Worm (Caenorhabditis elegans) whole organism, young adult: ENCODE data around the gene nduf-11.

Experiments
- B0035.1 ChIP-seq: sonication (generic microtip); optimal IDR thresholded peaks from 2 replicates; lab custom pipeline; 2016; ENCODE audit warnings: missing genetic modification characterization, mild to moderate bottlenecking, missing compliant biosample characterization, missing genotype, missing genetic modification reagents
- B0261.1 ChIP-seq: sonication (generic microtip); optimal IDR thresholded peaks from 2 replicates; lab custom pipeline; 2016; ENCODE audit warnings: mild to moderate bottlenecking, missing genetic modification characterization, moderate library complexity, missing compliant biosample characterization
- B0336.3 ChIP-seq: fragments of 200-800 bp; sonication (Bioruptor generic); IDR thresholded peaks from 2 replicates; pipeline ENCODE4 v1.3.6; 2022; ENCODE audit warnings: missing genetic modification characterization, missing compliant biosample characterization
- C06A6.2 ChIP-seq: fragments of 200-800 bp; sonication (Bioruptor generic); conservative IDR thresholded peaks from 2 replicates; pipeline ENCODE4 v1.3.6; 2022; ENCODE audit warnings: missing genetic modification characterization, missing compliant biosample characterization
- F22D6.2 ChIP-seq: sonication (generic microtip); optimal IDR thresholded peaks from 2 replicates; lab custom pipeline; 2016; ENCODE audit warnings: mild to moderate bottlenecking, missing genetic modification characterization, missing compliant biosample characterization
- F39B2.1 ChIP-seq: fragments of 200-800 bp; sonication (Bioruptor generic); IDR thresholded peaks from 2 replicates; pipeline ENCODE4 v1.3.6; 2022; ENCODE audit warnings: missing genetic modification reagents, missing genetic modification characterization, missing compliant biosample characterization
- F52B5.7 ChIP-seq: sonication (generic microtip); optimal IDR thresholded peaks from 2 replicates; lab custom pipeline; 2016; ENCODE audit warnings: mild to moderate bottlenecking, missing genetic modification characterization, missing compliant biosample characterization
- F55B11.4 ChIP-seq: sonication (generic microtip); optimal IDR thresholded peaks from 2 replicates; lab custom pipeline; 2016; ENCODE audit warnings: missing compliant biosample characterization, missing genetic modification characterization, borderline replicate concordance; ENCODE audit not compliant: insufficient read depth
- K11D2.4 ChIP-seq: fragments of 200-800 bp; sonication (Bioruptor generic); IDR thresholded peaks from 2 replicates; pipeline ENCODE4 v1.3.6; 2022; ENCODE audit warnings: missing genetic modification reagents, missing genetic modification characterization, missing compliant biosample characterization
- T07F8.4 ChIP-seq: sonication (generic microtip); optimal IDR thresholded peaks from 2 replicates; lab custom pipeline; 2016; ENCODE audit warnings: mild to moderate bottlenecking, missing genetic modification characterization, moderate library complexity, missing compliant biosample characterization
- Y53G8AR.9 ChIP-seq: fragments of 200-800 bp; sonication (Bioruptor generic); conservative IDR thresholded peaks from 2 replicates; pipeline ENCODE4 v1.3.6; 2022; ENCODE audit warnings: missing genetic modification reagents, missing genetic modification characterization, missing compliant biosample characterization
- Y56A3A.18 ChIP-seq: fragments of 200-800 bp; sonication (Bioruptor generic); IDR thresholded peaks from 2 replicates; pipeline ENCODE4 v1.3.6; 2022; ENCODE audit warnings: missing genetic modification reagents, missing genetic modification characterization, missing compliant biosample characterization
- aptf-2 ChIP-seq: fragments of 200-800 bp; sonication (Bioruptor generic); conservative IDR thresholded peaks from 2 replicates; pipeline ENCODE4 v1.3.6; 2022; ENCODE audit warnings: missing genetic modification reagents, missing genetic modification characterization, missing compliant biosample characterization
- athp-1 ChIP-seq: sonication (generic microtip); optimal IDR thresholded peaks from 2 replicates; lab custom pipeline; 2017; ENCODE audit warnings: mild to moderate bottlenecking, missing genetic modification characterization, missing compliant biosample characterization
- attf-3 ChIP-seq: fragments of 200-800 bp; sonication (Bioruptor generic); conservative IDR thresholded peaks from 2 replicates; pipeline ENCODE4 v1.3.6; 2022; ENCODE audit warnings: missing genetic modification reagents, missing genetic modification characterization, missing compliant biosample characterization
- ceh-27 ChIP-seq: fragments of 200-800 bp; sonication (Bioruptor generic); optimal IDR thresholded peaks from 2 replicates; lab custom pipeline; 2018; ENCODE audit warnings: mild to moderate bottlenecking, missing genetic modification characterization, moderate library complexity, missing compliant biosample characterization
- ceh-58 ChIP-seq: fragments of 200-800 bp; sonication (Bioruptor generic); IDR thresholded peaks from 2 replicates; pipeline ENCODE4 v1.3.6; 2022; ENCODE audit warnings: missing genetic modification characterization, missing compliant biosample characterization
- die-1 ChIP-seq: sonication (generic microtip); optimal IDR thresholded peaks from 2 replicates; lab custom pipeline; 2016; ENCODE audit warnings: missing genotype, mild to moderate bottlenecking, missing genetic modification characterization, missing compliant biosample characterization
- dox-1 ChIP-seq: fragments of 200-800 bp; sonication (Bioruptor generic); IDR thresholded peaks from 2 replicates; pipeline ENCODE4 v1.3.6; 2022; ENCODE audit warnings: missing genetic modification reagents, missing genetic modification characterization, missing compliant biosample characterization
- egl-18 ChIP-seq: fragments of 200-800 bp; sonication (Bioruptor generic); IDR thresholded peaks from 2 replicates; pipeline ENCODE4 v1.3.6; 2022; ENCODE audit warnings: missing genetic modification reagents, missing genetic modification characterization, missing compliant biosample characterization
- egl-44 ChIP-seq: fragments of 200-800 bp; sonication (Bioruptor generic); IDR thresholded peaks from 2 replicates; pipeline ENCODE4 v1.3.6; 2022; ENCODE audit warnings: missing genetic modification reagents, missing genetic modification characterization, missing compliant biosample characterization
- ekl-4 ChIP-seq: fragments of 200-800 bp; sonication (Bioruptor generic); IDR thresholded peaks from 2 replicates; pipeline ENCODE4 v1.3.6; 2022; ENCODE audit warnings: missing genetic modification reagents, missing genetic modification characterization, missing compliant biosample characterization
- hlh-26 ChIP-seq: fragments of 200-800 bp; sonication (Bioruptor generic); conservative IDR thresholded peaks from 2 replicates; pipeline ENCODE4 v1.3.6; 2022; ENCODE audit warnings: missing genetic modification reagents, missing genetic modification characterization, missing compliant biosample characterization
- hrde-1 ChIP-seq: sonication (generic microtip); optimal IDR thresholded peaks from 2 replicates; lab custom pipeline; 2016; ENCODE audit warnings: missing genetic modification characterization, mild to moderate bottlenecking, missing compliant biosample characterization, moderate library complexity, missing genotype, missing genetic modification reagents, borderline replicate concordance
- hsf-1 ChIP-seq: fragments of 200-800 bp; sonication (Bioruptor generic); IDR thresholded peaks from 2 replicates; pipeline ENCODE4 v1.3.6; 2022; ENCODE audit warnings: missing genetic modification reagents, missing genetic modification characterization, missing compliant biosample characterization
- let-526 ChIP-seq: fragments of 200-800 bp; sonication (Bioruptor generic); IDR thresholded peaks from 2 replicates; pipeline ENCODE4 v1.3.6; 2022; ENCODE audit warnings: missing genetic modification reagents, missing genetic modification characterization, missing compliant biosample characterization
- lin-35 ChIP-seq, 3 experiments: fragments of 150-350 bp in 2 of 3; sonication (generic microtip) in 1 of 3; optimal IDR thresholded peaks; 2 replicates each; lab custom pipeline; 2014 to 2018; ENCODE audit warnings: missing biosample characterization in 3 of 3, missing genetic modification characterization in 3 of 3, missing genetic modification reagents in 3 of 3
- lin-40 ChIP-seq: sonication (generic microtip); optimal IDR thresholded peaks from 2 replicates; lab custom pipeline; 2016; ENCODE audit warnings: missing genetic modification characterization, mild to moderate bottlenecking, missing compliant biosample characterization, missing genotype, missing genetic modification reagents
- lin-54 ChIP-seq: fragments of 200-800 bp; sonication (Bioruptor generic); optimal IDR thresholded peaks from 2 replicates; lab custom pipeline; 2018; ENCODE audit warnings: mild to moderate bottlenecking, missing genetic modification characterization, missing compliant biosample characterization
- lsl-1 ChIP-seq: fragments of 200-800 bp; sonication (Bioruptor generic); optimal IDR thresholded peaks from 2 replicates; lab custom pipeline; 2018; ENCODE audit warnings: mild to moderate bottlenecking, missing genetic modification characterization, moderate library complexity, missing compliant biosample characterization
- madf-3 ChIP-seq: fragments of 200-800 bp; sonication (Bioruptor generic); IDR thresholded peaks from 2 replicates; pipeline ENCODE4 v1.3.6; 2022; ENCODE audit warnings: missing genetic modification reagents, missing genetic modification characterization, missing compliant biosample characterization
- mcd-1 ChIP-seq: fragments of 200-800 bp; sonication (Bioruptor generic); IDR thresholded peaks from 2 replicates; pipeline ENCODE4 v1.3.6; 2022; ENCODE audit warnings: missing genetic modification reagents, missing genetic modification characterization, missing compliant biosample characterization
- mel-28 ChIP-seq: sonication (generic microtip); optimal IDR thresholded peaks from 2 replicates; lab custom pipeline; 2016; ENCODE audit warnings: borderline replicate concordance, mild to moderate bottlenecking, missing genetic modification characterization, missing compliant biosample characterization
- mxl-1 ChIP-seq: sonication (generic microtip); optimal IDR thresholded peaks from 2 replicates; lab custom pipeline; 2016; ENCODE audit warnings: missing genetic modification characterization, missing compliant biosample characterization
- nfya-1 ChIP-seq: sonication (generic microtip); optimal IDR thresholded peaks from 2 replicates; lab custom pipeline; 2017; ENCODE audit warnings: antibody characterized with exemption, missing compliant biosample characterization, missing genetic modification characterization, borderline replicate concordance; ENCODE audit not compliant: insufficient read depth
- nhr-120 ChIP-seq: fragments of 200-800 bp; sonication (Bioruptor generic); IDR thresholded peaks from 2 replicates; pipeline ENCODE4 v1.3.6; 2022; ENCODE audit warnings: missing genetic modification characterization, missing compliant biosample characterization
- nhr-179 ChIP-seq: sonication (generic microtip); optimal IDR thresholded peaks from 2 replicates; lab custom pipeline; 2016; ENCODE audit warnings: mild to moderate bottlenecking, missing genetic modification characterization, missing compliant biosample characterization
- nhr-27 ChIP-seq: fragments of 200-800 bp; sonication (Bioruptor generic); optimal IDR thresholded peaks from 2 replicates; lab custom pipeline; 2018; ENCODE audit warnings: mild to moderate bottlenecking, missing genetic modification characterization, moderate library complexity, missing compliant biosample characterization
- nhr-80 ChIP-seq: sonication (generic microtip); optimal IDR thresholded peaks from 2 replicates; lab custom pipeline; 2016; ENCODE audit warnings: missing genetic modification characterization, missing compliant biosample characterization
- pha-4 ChIP-seq: fragments of 150-350 bp; sonication (generic microtip); optimal IDR thresholded peaks from 2 replicates; lab custom pipeline; 2014; ENCODE audit warnings: missing biosample characterization, missing genetic modification reagents, missing genetic modification characterization
- rcor-1 ChIP-seq: fragments of 200-800 bp; sonication (Bioruptor generic); IDR thresholded peaks from 2 replicates; pipeline ENCODE4 v1.3.6; 2022; ENCODE audit warnings: missing genetic modification reagents, missing genetic modification characterization, missing compliant biosample characterization
- sdz-38 ChIP-seq: sonication (generic microtip); optimal IDR thresholded peaks from 2 replicates; lab custom pipeline; 2016; ENCODE audit warnings: missing genotype, missing genetic modification characterization, missing compliant biosample characterization
- snpc-1.1 ChIP-seq: sonication (generic microtip); optimal IDR thresholded peaks from 2 replicates; lab custom pipeline; 2017; ENCODE audit warnings: missing genetic modification characterization, mild to moderate bottlenecking, missing compliant biosample characterization, antibody characterized with exemption, moderate library complexity, missing genotype, missing genetic modification reagents; ENCODE audit not compliant: insufficient read depth
- snpc-3.4 ChIP-seq: sonication (generic microtip); optimal IDR thresholded peaks from 2 replicates; lab custom pipeline; 2017; ENCODE audit warnings: missing genetic modification characterization, mild to moderate bottlenecking, missing compliant biosample characterization, antibody characterized with exemption, moderate library complexity, missing genotype, missing genetic modification reagents
- tlf-1 ChIP-seq: fragments of 200-800 bp; sonication (Bioruptor generic); optimal IDR thresholded peaks from 2 replicates; lab custom pipeline; 2018; ENCODE audit warnings: mild to moderate bottlenecking, missing genetic modification characterization, missing compliant biosample characterization
- zim-3 ChIP-seq: sonication (generic microtip); optimal IDR thresholded peaks from 2 replicates; lab custom pipeline; 2017; ENCODE audit warnings: mild to moderate bottlenecking, missing genetic modification characterization, moderate library complexity, missing compliant biosample characterization
- ztf-3 ChIP-seq: fragments of 200-800 bp; sonication (Bioruptor generic); optimal IDR thresholded peaks from 2 replicates; lab custom pipeline; 2018; ENCODE audit warnings: mild to moderate bottlenecking, missing genetic modification characterization, missing compliant biosample characterization

nduf-11 gene

DNA sequence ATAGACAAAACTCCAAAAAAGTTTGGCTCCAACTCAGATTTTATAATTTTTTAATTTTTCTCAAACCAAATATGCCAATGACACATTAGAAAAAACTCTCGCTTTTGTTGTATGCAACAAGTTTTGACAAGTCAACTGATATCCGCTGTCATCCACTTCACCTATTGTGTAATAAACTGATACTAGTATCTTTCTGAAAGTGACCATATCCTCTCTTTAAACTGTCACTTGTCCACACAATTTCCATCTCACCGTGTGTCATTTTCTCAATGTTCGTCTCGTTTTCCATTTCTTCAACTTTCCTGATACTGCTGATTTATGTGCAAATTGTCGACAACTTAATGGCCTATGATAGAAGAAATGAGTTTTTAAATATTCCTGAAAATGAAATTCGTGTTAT, 37.6 kb upstream of the nduf-11 start, which contains the start of the genes C33B4.5 and C33B4.4:
C33B4.5 (plus strand) TSS at position 270 of the 400 bp plus-strand sequence.
C33B4.4 (minus strand) TSS at position 385 of the 400 bp plus-strand sequence.
- no peak for TF ChIP-seq B0261.1
- no peak for TF ChIP-seq ceh-27
- TF ChIP-seq let-526 (GFP tag; lab: Robert Waterston, UW) = no peak
- no peak for TF ChIP-seq nhr-120
- no peak for TF ChIP-seq egl-18
- no peak for TF ChIP-seq nhr-27
- no peak for TF ChIP-seq athp-1 (tag; lab: Kevin White, UChicago)
- no peak for TF ChIP-seq zim-3 (tag; lab: Kevin White, UChicago)
- TF ChIP-seq nhr-80 (tag; lab: Kevin White, UChicago) = no peak
- TF ChIP-seq Y56A3A.18 = no peak
- no peak for TF ChIP-seq mel-28
- no peak for TF ChIP-seq sdz-38 (tag; lab: Kevin White, UChicago)
- no peak for TF ChIP-seq rcor-1
- TF ChIP-seq B0035.1 = no peak
- TF ChIP-seq ekl-4 (GFP tag; lab: Robert Waterston, UW) = no peak

DNA sequence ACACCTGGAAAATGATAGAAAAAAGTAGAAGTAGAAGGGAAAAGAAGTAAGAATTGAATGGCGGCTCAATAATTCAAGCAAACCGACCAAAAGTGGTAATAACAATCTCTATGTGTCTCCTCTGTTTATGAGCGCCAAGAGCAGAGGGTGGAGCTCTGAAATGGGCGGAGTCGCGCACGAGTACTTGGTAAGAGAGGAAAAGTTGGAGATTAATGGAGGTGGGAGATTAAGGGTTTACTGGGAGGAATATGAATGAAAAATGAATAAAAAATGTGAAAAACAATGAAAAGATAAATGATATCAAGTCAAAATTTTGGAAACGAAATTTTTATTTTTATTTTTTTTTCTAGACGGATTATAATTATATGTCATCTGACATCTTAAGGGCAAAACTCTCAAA, 32.3 kb upstream of the nduf-11 start:
- TF ChIP-seq attf-3 (GFP tag; lab: Robert Waterston, UW) (no peak), F52B5.7 (no peak), madf-3 (GFP tag; lab: Robert Waterston, UW) (no peak), ztf-3 (GFP tag; lab: Kevin White, UChicago) (no peak), lin-35 (GFP tag; optimal IDR thresholded peaks at IDR 0.05; lab: Kevin White, UChicago) (no peak), hrde-1 (tag; lab: Kevin White, UChicago) (no peak), K11D2.4 (GFP tag; lab: Robert Waterston, UW) (no peak), snpc-1.1 (tag; lab: Kevin White, UChicago) (no peak), die-1 (tag; lab: Kevin White, UChicago) (no peak), tlf-1 (GFP tag; lab: Kevin White, UChicago) (no peak), lin-40 (tag; lab: Kevin White, UChicago) (no peak), dox-1 (no peak), nhr-179 (no peak), mcd-1 (GFP tag; lab: Robert Waterston, UW) (no peak)

DNA sequence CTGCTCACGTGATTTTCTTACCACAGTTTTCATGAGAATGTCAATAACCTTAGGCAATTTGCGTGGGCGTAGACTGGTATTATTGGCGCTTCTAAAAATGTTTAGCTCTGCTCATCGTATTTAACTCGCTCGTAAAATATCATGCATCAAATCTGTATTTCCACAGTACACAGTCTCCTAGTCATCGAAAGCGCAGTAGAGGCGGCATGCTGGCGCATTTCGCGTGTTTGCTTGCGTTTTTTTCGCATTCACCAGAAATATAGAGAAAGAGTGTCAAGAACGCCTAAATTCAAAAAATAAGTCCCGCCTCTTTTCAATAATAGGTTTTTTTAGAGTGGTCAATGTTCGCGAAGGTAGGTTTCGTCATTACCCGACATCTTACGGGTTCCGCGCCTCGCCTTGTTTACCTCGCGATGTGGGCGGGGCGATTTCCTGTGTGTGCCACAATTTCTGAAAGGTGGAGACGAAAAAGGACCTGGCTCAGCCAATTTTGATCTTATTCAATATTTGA, 31.2 kb upstream of the nduf-11 start:
- TF ChIP-seq B0336.3 (peak; percentile 98), C06A6.2 (GFP tag; lab: Robert Waterston, UW) (0 out of 2 replicates have a peak, but pooled peaks have one; percentile 54), Y53G8AR.9 (peak; percentile 80), hlh-26 (GFP tag; lab: Robert Waterston, UW) (no peak), ceh-58 (GFP tag; lab: Robert Waterston, UW) (no peak), snpc-3.4 (tag; lab: Kevin White, UChicago) (peak; percentile 88), F39B2.1 (GFP tag; lab: Robert Waterston, UW) (no peak), F52B5.7 (peak; percentile 88), egl-44 (GFP tag; lab: Robert Waterston, UW) (no peak; the same call in 1 of the 2 replicates), T07F8.4 (tag; lab: Kevin White, UChicago) (no peak), F55B11.4 (tag; lab: Kevin White, UChicago) (no peak), lin-40 (tag; lab: Kevin White, UChicago) (peak; percentile 30), ztf-3 (GFP tag; lab: Kevin White, UChicago) (no peak), pha-4 (no peak), nfya-1 (no peak), hsf-1 (GFP tag; lab: Robert Waterston, UW) (peak; percentile 76), lin-54 (GFP tag; lab: Kevin White, UChicago) (peak; percentile 89), tlf-1 (GFP tag; lab: Kevin White, UChicago) (peak; percentile 87), lsl-1 (GFP tag; lab: Kevin White, UChicago) (peak; percentile 91), aptf-2 (GFP tag; lab: Robert Waterston, UW) (no peak), F22D6.2 (tag; lab: Kevin White, UChicago) (no peak), mxl-1 (peak; percentile 22)
